Fruit fly (Drosophila melanogaster): Measurements from ENCODE around the gene CG7884.
A peak's percentile ranks its signal among the peaks of the same experiment; 100 is the strongest.

The CG7884 gene

dm6 chrX:19193336-19193735 lies 27.1 kb upstream of the CG7884 start, which contains the start of the genes CG7914 and CG14194 (continued):
- TF ChIP-seq CG12299 (tag; optimal IDR thresholded peaks at IDR 0.05), result no peak
- peak; percentile 15 for TF ChIP-seq CG9797 (GFP tag; optimal IDR thresholded peaks at IDR 0.05)
- no peak for TF ChIP-seq kah (GFP tag; optimal IDR thresholded peaks at IDR 0.05)
- TF ChIP-seq CG7271 (tag; optimal IDR thresholded peaks at IDR 0.05), result no peak
- no peak for TF ChIP-seq CG6854 (GFP tag; optimal IDR thresholded peaks at IDR 0.05)
- no peak for TF ChIP-seq CG13624 (GFP tag; optimal IDR thresholded peaks at IDR 0.05)
- TF ChIP-seq CG5953 (GFP tag; IDR thresholded peaks at IDR 0.05), result no peak
- TF ChIP-seq CG10267 (tag; optimal IDR thresholded peaks at IDR 0.05), result peak; percentile 3
- peak; percentile 48 for TF ChIP-seq Rfx (GFP tag; IDR thresholded peaks at IDR 0.05)
- no peak for TF ChIP-seq vfl (GFP tag; optimal IDR thresholded peaks at IDR 0.05)
- no peak for TF ChIP-seq Stat92E (GFP tag; optimal IDR thresholded peaks at IDR 0.05)
- peak; percentile 76; the same call in 2 of the 4 replicates for TF ChIP-seq chinmo (GFP tag; IDR thresholded peaks at IDR 0.05; ENCODE audit: partially characterized antibody)
- TF ChIP-seq Poxn (GFP tag; IDR thresholded peaks at IDR 0.05), result no peak
- TF ChIP-seq Sox102F (GFP tag; optimal IDR thresholded peaks at IDR 0.05), result no peak
- TF ChIP-seq ATbp (GFP tag; optimal IDR thresholded peaks at IDR 0.05), result no peak
- no peak for TF ChIP-seq usp (GFP tag; optimal IDR thresholded peaks at IDR 0.05)
- TF ChIP-seq croc (GFP tag; conservative IDR thresholded peaks at IDR 0.05), result no peak
- TF ChIP-seq Taf1 (GFP tag; IDR thresholded peaks at IDR 0.05), result no peak
- peak; percentile 8 for TF ChIP-seq nmo (GFP tag; optimal IDR thresholded peaks at IDR 0.05)
- TF ChIP-seq CG17186 (GFP tag; optimal IDR thresholded peaks at IDR 0.05), result peak; percentile 47
- peak; percentile 55 for TF ChIP-seq trem (tag; optimal IDR thresholded peaks at IDR 0.05)
- peak; percentile 14 for TF ChIP-seq grau (tag; optimal IDR thresholded peaks at IDR 0.05)
- peak; percentile 1 for TF ChIP-seq CG8924 (tag; optimal IDR thresholded peaks at IDR 0.05)
- 0 out of 3 replicates have a peak, but pooled peaks have one; percentile 27 for TF ChIP-seq dysf (GFP tag; IDR thresholded peaks at IDR 0.05)
- TF ChIP-seq bbx (GFP tag; IDR thresholded peaks at IDR 0.05; ENCODE audit: partially characterized antibody), result peak; percentile 89
- TF ChIP-seq CG12659 (GFP tag; optimal IDR thresholded peaks at IDR 0.05), result peak; percentile 4
- peak; percentile 54 for TF ChIP-seq Ets65A (GFP tag)
- peak; percentile 96 for TF ChIP-seq Dref (GFP tag; IDR thresholded peaks at IDR 0.05)
- no peak for TF ChIP-seq PHDP (tag; optimal IDR thresholded peaks at IDR 0.05)
- no peak for TF ChIP-seq Fer3 (tag; optimal IDR thresholded peaks at IDR 0.05)
- TF ChIP-seq Dll (GFP tag; IDR thresholded peaks at IDR 0.05; ENCODE audit: partially characterized antibody), result peak; percentile 77
- TF ChIP-seq CG30020 (tag; optimal IDR thresholded peaks at IDR 0.05), result peak; percentile 17
- peak; percentile 14 for TF ChIP-seq CoRest (tag; optimal IDR thresholded peaks at IDR 0.05)
- TF ChIP-seq unc-4 (GFP tag; IDR thresholded peaks at IDR 0.05; ENCODE audit: partially characterized antibody), result peak; percentile 70
- TF ChIP-seq Doc3 (GFP tag; IDR thresholded peaks at IDR 0.05; ENCODE audit: partially characterized antibody), result peak; percentile 63; the same call in 2 of the 3 replicates
- peak; percentile 58 for TF ChIP-seq CG15514 (GFP tag; optimal IDR thresholded peaks at IDR 0.05)
- TF ChIP-seq hb (GFP tag; IDR thresholded peaks at IDR 0.05; ENCODE audit: partially characterized antibody), result peak; percentile 86
- TF ChIP-seq MBD-R2 (GFP tag; IDR thresholded peaks at IDR 0.05), result peak; percentile 92
- TF ChIP-seq CG17361 (GFP tag; IDR thresholded peaks at IDR 0.05), result no peak
- TF ChIP-seq CG6791 (GFP tag; IDR thresholded peaks at IDR 0.05; ENCODE audit: partially characterized antibody), result peak; percentile 91
- peak; percentile 62 for TF ChIP-seq row (GFP tag; IDR thresholded peaks at IDR 0.05)
- TF ChIP-seq crp (GFP tag; optimal IDR thresholded peaks at IDR 0.05), result peak in 1 of 2 experiments; percentile 51
- TF ChIP-seq vvl (GFP tag; IDR thresholded peaks at IDR 0.05), result no peak
- peak; percentile 80 for TF ChIP-seq vnd (GFP tag; IDR thresholded peaks at IDR 0.05; ENCODE audit: partially characterized antibody)
- no peak for TF ChIP-seq CG3065 (GFP tag; optimal IDR thresholded peaks at IDR 0.05)
- TF ChIP-seq Med (GFP tag), result peak; percentile 50
- TF ChIP-seq CG14710 (tag; optimal IDR thresholded peaks at IDR 0.05), result peak; percentile 28
- TF ChIP-seq CrebB (tag; optimal IDR thresholded peaks at IDR 0.05), result no peak
- TF ChIP-seq CG7839 (tag; optimal IDR thresholded peaks at IDR 0.05), result no peak

Data from whole organism, embryonic.